Worm (Caenorhabditis elegans) whole organism, L2 larva: ENCODE measurements around the gene R107.2.

ENCODE experiments used
- C34F6.9 ChIP-seq: fragments of 150-350 bp; optimal IDR thresholded peaks from 2 replicates; lab custom pipeline; 2014; ENCODE audit warnings: missing biosample characterization, missing genetic modification characterization
- F13H6.1 ChIP-seq: sonication (generic microtip); optimal IDR thresholded peaks from 2 replicates; lab custom pipeline; 2016; ENCODE audit warnings: missing genetic modification characterization, missing compliant biosample characterization
- R02D3.7 ChIP-seq: fragments of 150-350 bp; optimal IDR thresholded peaks from 2 replicates; lab custom pipeline; 2014; ENCODE audit warnings: missing biosample characterization, missing genetic modification characterization
- Y55F3AM.14 ChIP-seq: fragments of 200-800 bp; sonication (Bioruptor generic); optimal IDR thresholded peaks from 2 replicates; lab custom pipeline; 2018; ENCODE audit warnings: mild to moderate bottlenecking, missing genetic modification characterization, missing compliant biosample characterization
- ZK546.5 ChIP-seq: sonication (generic microtip); optimal IDR thresholded peaks from 2 replicates; lab custom pipeline; 2017; ENCODE audit warnings: missing biosample characterization, missing genetic modification characterization
- ama-1 ChIP-seq: fragments of 150-350 bp; optimal IDR thresholded peaks from 2 replicates; lab custom pipeline; 2018; ENCODE audit warnings: inconsistent platforms
- blmp-1 ChIP-seq: sonication (generic microtip); optimal IDR thresholded peaks from 2 replicates; lab custom pipeline; 2017; ENCODE audit warnings: missing genetic modification characterization, mild to moderate bottlenecking, missing compliant biosample characterization, antibody characterized with exemption, moderate library complexity; ENCODE audit not compliant: insufficient read depth
- ceh-82 ChIP-seq: fragments of 150-350 bp; optimal IDR thresholded peaks from 2 replicates; lab custom pipeline; 2014; ENCODE audit warnings: missing biosample characterization, missing genetic modification characterization
- crh-2 ChIP-seq: sonication (generic microtip); optimal IDR thresholded peaks from 2 replicates; lab custom pipeline; 2017; ENCODE audit warnings: missing biosample characterization, missing genetic modification characterization
- dmd-4 ChIP-seq: sonication (generic microtip); optimal IDR thresholded peaks from 2 replicates; lab custom pipeline; 2017; ENCODE audit warnings: missing biosample characterization, missing genetic modification characterization
- egl-27 ChIP-seq: sonication (generic microtip); optimal IDR thresholded peaks from 3 replicates; lab custom pipeline; 2017; ENCODE audit warnings: missing biosample characterization, missing genetic modification reagents, missing genetic modification characterization
- gmeb-1 ChIP-seq: fragments of 150-350 bp; optimal IDR thresholded peaks from 2 replicates; lab custom pipeline; 2014; ENCODE audit warnings: missing biosample characterization, missing genetic modification characterization
- lin-11 ChIP-seq: fragments of 150-350 bp; sonication (generic microtip); optimal IDR thresholded peaks from 2 replicates; lab custom pipeline; 2014; ENCODE audit warnings: missing biosample characterization, missing genetic modification characterization, inconsistent platforms, mixed read lengths
- lin-13 ChIP-seq: fragments of 150-350 bp; optimal IDR thresholded peaks from 2 replicates; lab custom pipeline; 2014; ENCODE audit warnings: missing biosample characterization, missing genetic modification reagents, missing genetic modification characterization
- lin-39 ChIP-seq: fragments of 150-350 bp; optimal IDR thresholded peaks from 2 replicates; lab custom pipeline; 2014; ENCODE audit warnings: missing biosample characterization, missing genetic modification reagents, missing genetic modification characterization
- lsy-2 ChIP-seq, 2 experiments: fragments of 150-350 bp in 1 of 2; sonication (generic microtip) in 1 of 2; optimal IDR thresholded peaks; 2 replicates each; lab custom pipeline; 2014 to 2017; ENCODE audit warnings: missing biosample characterization in 2 of 2, missing genetic modification characterization in 2 of 2
- mab-5 ChIP-seq: fragments of 150-350 bp; optimal IDR thresholded peaks from 2 replicates; lab custom pipeline; 2014; ENCODE audit warnings: missing biosample characterization, missing genetic modification characterization
- mbf-1 ChIP-seq: sonication (generic microtip); optimal IDR thresholded peaks from 2 replicates; lab custom pipeline; 2017; ENCODE audit warnings: missing biosample characterization, missing genetic modification characterization
- mdl-1 ChIP-seq, 2 experiments: fragments of 150-350 bp in 1 of 2; sonication (generic microtip) in 1 of 2; optimal IDR thresholded peaks; 2 replicates each; lab custom pipeline; 2017; ENCODE audit warnings: missing biosample characterization in 2 of 2, missing genetic modification characterization in 2 of 2
- nhr-10 ChIP-seq: sonication (generic microtip); optimal IDR thresholded peaks from 2 replicates; lab custom pipeline; 2017; ENCODE audit warnings: missing biosample characterization, missing genetic modification characterization
- nhr-12 ChIP-seq: fragments of 150-350 bp; optimal IDR thresholded peaks from 2 replicates; lab custom pipeline; 2014; ENCODE audit warnings: missing biosample characterization, missing genetic modification characterization
- nhr-129 ChIP-seq: fragments of 150-350 bp; optimal IDR thresholded peaks from 2 replicates; lab custom pipeline; 2014; ENCODE audit warnings: missing biosample characterization, missing genetic modification characterization
- nhr-23 ChIP-seq: fragments of 150-350 bp; optimal IDR thresholded peaks from 2 replicates; lab custom pipeline; 2014; ENCODE audit warnings: missing biosample characterization, missing genetic modification reagents, missing genetic modification characterization
- nhr-25 ChIP-seq: fragments of 150-350 bp; sonication (generic microtip); optimal IDR thresholded peaks from 3 replicates; lab custom pipeline; 2014; ENCODE audit warnings: missing biosample characterization, missing genetic modification characterization
- nhr-77 ChIP-seq: fragments of 150-350 bp; optimal IDR thresholded peaks from 2 replicates; lab custom pipeline; 2014; ENCODE audit warnings: missing biosample characterization, missing genetic modification characterization
- peb-1 ChIP-seq: fragments of 150-350 bp; optimal IDR thresholded peaks from 2 replicates; lab custom pipeline; 2014; ENCODE audit warnings: missing biosample characterization, missing genetic modification characterization
- sem-4 ChIP-seq: fragments of 150-350 bp; optimal IDR thresholded peaks from 2 replicates; lab custom pipeline; 2014; ENCODE audit warnings: missing biosample characterization, missing genetic modification reagents, missing genetic modification characterization
- skn-1 ChIP-seq: sonication (generic microtip); optimal IDR thresholded peaks from 2 replicates; lab custom pipeline; 2017; ENCODE audit warnings: missing biosample characterization, missing genetic modification characterization
- sma-9 ChIP-seq, 2 experiments: fragments of 150-350 bp in 1 of 2; sonication (generic microtip) in 1 of 2; optimal IDR thresholded peaks; 2 replicates each; lab custom pipeline; 2014 to 2016; ENCODE audit warnings: missing genetic modification characterization in 2 of 2, mild to moderate bottlenecking in 1 of 2, missing biosample characterization in 1 of 2, missing compliant biosample characterization in 1 of 2, missing genetic modification reagents in 1 of 2, moderate library complexity in 1 of 2
- snpc-4 ChIP-seq: fragments of 150-350 bp; optimal IDR thresholded peaks from 2 replicates; lab custom pipeline; 2014; ENCODE audit warnings: missing biosample characterization, missing genetic modification characterization
- unc-39 ChIP-seq: fragments of 150-350 bp; optimal IDR thresholded peaks from 2 replicates; lab custom pipeline; 2014; ENCODE audit warnings: missing biosample characterization, missing genetic modification characterization
- unc-62 ChIP-seq: fragments of 150-350 bp; optimal IDR thresholded peaks from 2 replicates; lab custom pipeline; 2014; ENCODE audit warnings: missing biosample characterization, missing genetic modification reagents, missing genetic modification characterization
- ztf-11 ChIP-seq: sonication (generic microtip); optimal IDR thresholded peaks from 2 replicates; lab custom pipeline; 2017; ENCODE audit warnings: missing biosample characterization, missing genetic modification characterization
- ztf-4 ChIP-seq: fragments of 150-350 bp; optimal IDR thresholded peaks from 2 replicates; lab custom pipeline; 2014; ENCODE audit warnings: missing biosample characterization, missing genetic modification characterization

Gene R107.2

ce11 chrIII:9081763-9082162 is 36.0 kb upstream of the R107.2 start, which contains the start of gene far-2:
Gene far-2 (plus strand): TSS chrIII:9081828.
- TF ChIP-seq dmd-4 (tag; lab: Kevin White, UChicago) (no peak), ztf-11 (tag; lab: Kevin White, UChicago) (no peak), lin-13 (GFP tag; lab: Kevin White, UChicago) (no peak), F13H6.1 (tag; lab: Kevin White, UChicago) (no peak), crh-2 (tag; lab: Kevin White, UChicago) (no peak), unc-62 (GFP tag; lab: Kevin White, UChicago) (no peak), nhr-129 (no peak), nhr-77 (no peak), mbf-1 (tag; lab: Kevin White, UChicago) (no peak), nhr-25 (tag; lab: Kevin White, UChicago) (no peak), sem-4 (tag; lab: Kevin White, UChicago) (no peak), R02D3.7 (tag; lab: Kevin White, UChicago) (no peak), ceh-82 (tag; lab: Kevin White, UChicago) (no peak), mab-5 (tag; lab: Kevin White, UChicago) (no peak), mdl-1 (tag; optimal IDR thresholded peaks at IDR 0.05; lab: Kevin White, UChicago) (no peak), ZK546.5 (tag; lab: Kevin White, UChicago) (no peak), C34F6.9 (no peak), sma-9 (GFP tag; optimal IDR thresholded peaks at IDR 0.05; lab: Kevin White, UChicago) (no peak), sma-9 (tag; optimal IDR thresholded peaks at IDR 0.05; lab: Kevin White, UChicago) (no peak), blmp-1 (tag; lab: Kevin White, UChicago) (no peak)

ce11 chrIII:9081055-9081454 is 35.3 kb upstream of the R107.2 start, which contains the start of gene far-1:
Gene far-1 (minus strand): TSS chrIII:9081179.
- TF ChIP-seq nhr-129 (peak; percentile 7), sma-9 (GFP tag; optimal IDR thresholded peaks at IDR 0.05; lab: Kevin White, UChicago) (no peak), sma-9 (tag; optimal IDR thresholded peaks at IDR 0.05; lab: Kevin White, UChicago) (no peak), C34F6.9 (peak; percentile 11), ama-1 (lab: Kevin White, UChicago) (peak; percentile 58), gmeb-1 (tag; lab: Kevin White, UChicago) (no peak), lsy-2 (tag; optimal IDR thresholded peaks at IDR 0.05; lab: Kevin White, UChicago) (peak in 1 of 2 experiments; percentile 18)

- TF ChIP-seq blmp-1 (tag; lab: Kevin White, UChicago): no peak
- TF ChIP-seq nhr-129: peak; percentile 4
- no peak for TF ChIP-seq nhr-10 (tag; lab: Kevin White, UChicago)
- peak; percentile 38 for TF ChIP-seq ama-1 (lab: Kevin White, UChicago)
These were observed 34.4 kb upstream of the R107.2 start for ce11 chrIII:9080127-9080526.

- no peak for TF ChIP-seq nhr-23 (tag; lab: Kevin White, UChicago)
- no peak for TF ChIP-seq nhr-25 (tag; lab: Kevin White, UChicago)
- no peak for TF ChIP-seq egl-27 (tag; lab: Kevin White, UChicago)
- no peak for TF ChIP-seq lsy-2 (tag; optimal IDR thresholded peaks at IDR 0.05; lab: Kevin White, UChicago)
- no peak for TF ChIP-seq unc-39
- no peak for TF ChIP-seq lin-13 (GFP tag; lab: Kevin White, UChicago)
- TF ChIP-seq nhr-12 (tag; lab: Kevin White, UChicago): no peak
- no peak for TF ChIP-seq Y55F3AM.14
- no peak for TF ChIP-seq dmd-4 (tag; lab: Kevin White, UChicago)
- TF ChIP-seq blmp-1 (tag; lab: Kevin White, UChicago): no peak
- TF ChIP-seq ztf-11 (tag; lab: Kevin White, UChicago): no peak
- TF ChIP-seq gmeb-1 (tag; lab: Kevin White, UChicago): no peak
- TF ChIP-seq skn-1 (tag; lab: Kevin White, UChicago): no peak
- no peak for TF ChIP-seq lin-11 (tag; lab: Kevin White, UChicago)
- TF ChIP-seq snpc-4 (tag; lab: Kevin White, UChicago): no peak
- no peak for TF ChIP-seq ceh-82 (tag; lab: Kevin White, UChicago)
- no peak for TF ChIP-seq ztf-4 (tag; lab: Kevin White, UChicago)
- TF ChIP-seq C34F6.9: no peak
- no peak for TF ChIP-seq nhr-77
- TF ChIP-seq sma-9 (GFP tag; optimal IDR thresholded peaks at IDR 0.05; lab: Kevin White, UChicago): no peak
- no peak for TF ChIP-seq sma-9 (tag; optimal IDR thresholded peaks at IDR 0.05; lab: Kevin White, UChicago)
- TF ChIP-seq, all 48 proteins: peak for 0
These were observed 32.0 kb upstream of the R107.2 start, which contains the start of gene F02A9.1 for ce11 chrIII:9077708-9078107. Gene F02A9.1 (minus strand): TSS chrIII:9077808.

ce11 chrIII:9075539-9075938 is 29.8 kb upstream of the R107.2 start, which contains the start of gene F02A9.7:
Gene F02A9.7 (minus strand): TSS chrIII:9075639.
- TF ChIP-seq lin-39 (tag; lab: Kevin White, UChicago): no peak
- TF ChIP-seq Y55F3AM.14: no peak
- TF ChIP-seq peb-1 (tag; lab: Kevin White, UChicago): no peak
- no peak for TF ChIP-seq egl-27 (tag; lab: Kevin White, UChicago)
- no peak for TF ChIP-seq skn-1 (tag; lab: Kevin White, UChicago)
